Fruit fly (Drosophila melanogaster) whole organism, embryonic: ENCODE results near the gene lectin-21Ca.

ENCODE experiments used
- Aef1 ChIP-seq: fragments of 200-800 bp; sonication (Bioruptor generic); IDR thresholded peaks from 3 replicates; pipeline ENCODE4 v1.3.6; 2022; ENCODE audit warnings: missing biosample characterization, missing genetic modification characterization
- Atf3 ChIP-seq: fragments of 200-800 bp; sonication (Bioruptor generic); optimal IDR thresholded peaks from 3 replicates; lab custom pipeline; 2016; ENCODE audit warnings: missing biosample characterization, missing genetic modification characterization
- CG12391 ChIP-seq: fragments of 200-800 bp; sonication (Bioruptor generic); optimal IDR thresholded peaks from 3 replicates; lab custom pipeline; 2018; ENCODE audit warnings: missing biosample characterization, mild to moderate bottlenecking, missing genetic modification characterization, moderate library complexity
- CG16815 ChIP-seq: fragments of 200-800 bp; sonication (Bioruptor generic); optimal IDR thresholded peaks from 3 replicates; lab custom pipeline; 2017; ENCODE audit warnings: missing biosample characterization, mild to moderate bottlenecking, missing genetic modification characterization
- CG17802 ChIP-seq: fragments of 200-800 bp; sonication (Bioruptor generic); optimal IDR thresholded peaks from 2 replicates; lab custom pipeline; 2018; ENCODE audit warnings: missing biosample characterization, mild to moderate bottlenecking, missing genetic modification characterization, moderate library complexity
- CG18764 ChIP-seq: fragments of 200-800 bp; sonication (Bioruptor generic); optimal IDR thresholded peaks from 3 replicates; lab custom pipeline; 2016; ENCODE audit warnings: missing biosample characterization, missing genetic modification characterization
- CG31388 ChIP-seq: fragments of 200-800 bp; sonication (Bioruptor generic); optimal IDR thresholded peaks from 2 replicates; lab custom pipeline; 2016; ENCODE audit warnings: missing biosample characterization, missing genetic modification characterization
- CG4360 ChIP-seq: fragments of 200-800 bp; sonication (Bioruptor generic); IDR thresholded peaks from 2 replicates; pipeline ENCODE4 v1.3.6; 2022; ENCODE audit warnings: missing biosample characterization, missing genetic modification characterization
- CG4730 ChIP-seq: fragments of 200-800 bp; sonication (Bioruptor generic); IDR thresholded peaks from 2 replicates; pipeline ENCODE4 v1.3.6; 2022; ENCODE audit warnings: missing biosample characterization, missing genetic modification characterization
- CG5953 ChIP-seq: fragments of 200-800 bp; sonication (Bioruptor generic); IDR thresholded peaks from 2 replicates; pipeline ENCODE4 v1.3.6; 2022; ENCODE audit warnings: missing biosample characterization, missing genetic modification characterization
- CG6689 ChIP-seq: fragments of 200-800 bp; sonication (Bioruptor generic); IDR thresholded peaks from 2 replicates; pipeline ENCODE4 v1.3.6; 2022; ENCODE audit warnings: missing biosample characterization, missing genetic modification characterization
- CG8765 ChIP-seq: fragments of 200-800 bp; sonication (Bioruptor generic); IDR thresholded peaks from 2 replicates; pipeline ENCODE4 v1.3.6; 2022; ENCODE audit warnings: missing biosample characterization, missing genetic modification characterization
- E2f1 ChIP-seq: fragments of 200-800 bp; sonication (Bioruptor generic); IDR thresholded peaks from 2 replicates; pipeline ENCODE4 v1.3.6; 2022; ENCODE audit warnings: missing biosample characterization, missing genetic modification characterization
- HHEX ChIP-seq: fragments of 200-800 bp; sonication (Bioruptor generic); optimal IDR thresholded peaks from 3 replicates; lab custom pipeline; 2017; ENCODE audit warnings: missing biosample characterization, mild to moderate bottlenecking, missing genetic modification characterization, missing genetic modification reagents
- Mrtf ChIP-seq: fragments of 200-800 bp; sonication (Bioruptor generic); IDR thresholded peaks from 3 replicates; pipeline ENCODE4 v1.3.6; 2022; ENCODE audit warnings: missing biosample characterization, missing genetic modification characterization
- Nf-YB ChIP-seq: fragments of 200-800 bp; sonication (Bioruptor generic); optimal IDR thresholded peaks from 3 replicates; lab custom pipeline; 2019; ENCODE audit warnings: missing biosample characterization, mild to moderate bottlenecking, missing genetic modification characterization, moderate library complexity
- Nf-YC ChIP-seq: fragments of 200-800 bp; optimal IDR thresholded peaks from 3 replicates; lab custom pipeline; 2019; ENCODE audit warnings: missing biosample characterization, mild to moderate bottlenecking, missing genetic modification characterization, moderate library complexity
- ci ChIP-seq: fragments of 200-800 bp; sonication (Bioruptor generic); IDR thresholded peaks from 3 replicates; pipeline ENCODE4 v1.3.6; 2022; ENCODE audit warnings: missing biosample characterization, missing genetic modification characterization
- disco-r ChIP-seq: fragments of 200-800 bp; sonication (Bioruptor generic); optimal IDR thresholded peaks from 2 replicates; lab custom pipeline; 2016; ENCODE audit warnings: missing biosample characterization, missing genetic modification characterization
- ftz-f1 ChIP-seq: fragments of 200-800 bp; sonication (Bioruptor generic); optimal IDR thresholded peaks from 2 replicates; lab custom pipeline; 2016; ENCODE audit warnings: missing biosample characterization, missing genetic modification characterization
- gt ChIP-seq: fragments of 200-800 bp; sonication (Bioruptor generic); IDR thresholded peaks from 2 replicates; pipeline ENCODE4 v1.3.6; 2022; ENCODE audit warnings: missing biosample characterization, missing genetic modification characterization
- knrl ChIP-seq: fragments of 200-800 bp; sonication (Bioruptor generic); IDR thresholded peaks from 3 replicates; pipeline ENCODE4 v1.3.6; 2022; ENCODE audit warnings: missing biosample characterization, missing genetic modification characterization; ENCODE audit not compliant: partially characterized antibody
- lmd ChIP-seq: fragments of 200-800 bp; sonication (Bioruptor generic); IDR thresholded peaks from 2 replicates; pipeline ENCODE4 v1.3.6; 2022; ENCODE audit warnings: missing biosample characterization, missing genetic modification characterization
- lov ChIP-seq, 2 experiments: fragments of 200-800 bp in 1 of 2; fragments of >200 bp in 1 of 2; sonication (Bioruptor generic) in 1 of 2; IDR thresholded peaks in 1 of 2; optimal IDR thresholded peaks in 1 of 2; 2 replicates in 1 of 2; 3 replicates in 1 of 2; pipeline versions ENCODE4 v1.3.6 to Lab custom; 2017 to 2022; ENCODE audit warnings: missing biosample characterization in 1 of 2, missing genetic modification characterization in 1 of 2
- mirr ChIP-seq: fragments of 200-800 bp; sonication (Bioruptor generic); optimal IDR thresholded peaks from 3 replicates; lab custom pipeline; 2018; ENCODE audit warnings: missing biosample characterization, mild to moderate bottlenecking, missing genetic modification characterization
- mld ChIP-seq: fragments of 200-800 bp; sonication (Bioruptor generic); IDR thresholded peaks from 3 replicates; pipeline ENCODE4 v1.3.6; 2022; ENCODE audit warnings: missing biosample characterization, missing genetic modification characterization; ENCODE audit not compliant: partially characterized antibody
- nerfin-1 ChIP-seq: fragments of 200-800 bp; sonication (Bioruptor generic); optimal IDR thresholded peaks from 3 replicates; lab custom pipeline; 2019; ENCODE audit warnings: missing biosample characterization, mild to moderate bottlenecking, missing genetic modification characterization, moderate library complexity
- oc ChIP-seq: fragments of 200-800 bp; sonication (Bioruptor generic); optimal IDR thresholded peaks from 2 replicates; lab custom pipeline; 2018; ENCODE audit warnings: missing biosample characterization, mild to moderate bottlenecking, missing genetic modification characterization, moderate library complexity
- org-1 ChIP-seq: fragments of 200-800 bp; sonication (Bioruptor generic); optimal IDR thresholded peaks from 2 replicates; lab custom pipeline; 2017; ENCODE audit warnings: missing biosample characterization, missing genetic modification characterization
- pfk ChIP-seq: fragments of 200-800 bp; sonication (Bioruptor generic); optimal IDR thresholded peaks from 2 replicates; lab custom pipeline; 2018; ENCODE audit warnings: missing biosample characterization, mild to moderate bottlenecking, missing genetic modification characterization, moderate library complexity
- prd ChIP-seq, 3 experiments: fragments of >200 bp in 2 of 3; fragments of 200-800 bp in 1 of 3; sonication (Bioruptor generic) in 1 of 3; optimal IDR thresholded peaks in 2 of 3; IDR thresholded peaks in 1 of 3; 2 replicates in 2 of 3; 3 replicates in 1 of 3; pipeline versions ENCODE4 v1.3.6 to Lab custom; 2017 to 2022; ENCODE audit warnings: missing biosample characterization in 1 of 3, missing genetic modification characterization in 1 of 3
- pros ChIP-seq: fragments of 200-800 bp; sonication (Bioruptor generic); optimal IDR thresholded peaks from 3 replicates; lab custom pipeline; 2019; ENCODE audit warnings: missing biosample characterization, mild to moderate bottlenecking, missing genetic modification characterization, moderate library complexity
- sens ChIP-seq: fragments of 200-800 bp; sonication (Bioruptor generic); peaks from one replicate; lab custom pipeline; 2016; ENCODE audit warnings: missing biosample characterization, missing genetic modification characterization
- seq ChIP-seq: fragments of 200-800 bp; sonication (Bioruptor generic); IDR thresholded peaks from 2 replicates; pipeline ENCODE4 v1.3.6; 2022; ENCODE audit warnings: missing biosample characterization, missing genetic modification characterization
- slbo ChIP-seq: fragments of 200-800 bp; sonication (Bioruptor generic); IDR thresholded peaks from 2 replicates; pipeline ENCODE4 v1.3.6; 2022; ENCODE audit warnings: missing biosample characterization, missing genetic modification characterization
- tll ChIP-seq, 2 experiments: fragments of 200-800 bp in 1 of 2; fragments of >200 bp in 1 of 2; sonication (Bioruptor generic) in 1 of 2; optimal IDR thresholded peaks; 2 replicates each; lab custom pipeline; 2017 to 2019; ENCODE audit warnings: missing biosample characterization in 2 of 2, missing genetic modification characterization in 2 of 2, mild to moderate bottlenecking in 1 of 2, moderate library complexity in 1 of 2
- zen2 ChIP-seq: fragments of 200-800 bp; sonication (Bioruptor generic); IDR thresholded peaks from 3 replicates; pipeline ENCODE4 v1.3.6; 2022; ENCODE audit warnings: missing biosample characterization, missing genetic modification characterization; ENCODE audit not compliant: partially characterized antibody

Gene lectin-21Ca

dm6 chr2L:591511-591910 is 32.9 kb upstream of the lectin-21Ca start:
- TF ChIP-seq Aef1 (GFP tag; lab: Robert Waterston, UW) (no peak), oc (tag; lab: Kevin White, UChicago) (peak; percentile 33), CG4730 (GFP tag; lab: Robert Waterston, UW) (no peak), Nf-YB (peak; percentile 79), nerfin-1 (tag; lab: Kevin White, UChicago) (peak; percentile 44), CG31388 (no peak), lov (optimal IDR thresholded peaks at IDR 0.05; lab: Kevin White, UChicago) (no peak), lov (GFP tag; IDR thresholded peaks at IDR 0.05; lab: Robert Waterston, UW) (no peak), CG6689 (GFP tag; lab: Robert Waterston, UW) (no peak), HHEX (GFP tag; lab: Kevin White, UChicago) (no peak), zen2 (no peak), CG16815 (GFP tag; lab: Kevin White, UChicago) (no peak), prd (optimal IDR thresholded peaks at IDR 0.05; lab: Kevin White, UChicago) (no peak), prd (GFP tag; IDR thresholded peaks at IDR 0.05; lab: Robert Waterston, UW) (no peak), sens (GFP tag; lab: Kevin White, UChicago) (no peak), CG17802 (tag; lab: Kevin White, UChicago) (no peak), Atf3 (GFP tag; lab: Kevin White, UChicago) (no peak), org-1 (GFP tag; lab: Kevin White, UChicago) (no peak), CG8765 (no peak), mirr (no peak), E2f1 (no peak), ci (GFP tag; lab: Robert Waterston, UW) (no peak), tll (GFP tag; optimal IDR thresholded peaks at IDR 0.05; lab: Kevin White, UChicago) (no peak), knrl (GFP tag; lab: Robert Waterston, UW) (no peak), pros (GFP tag; lab: Kevin White, UChicago) (peak; percentile 35), CG12391 (tag; lab: Kevin White, UChicago) (no peak), ftz-f1 (no peak), pfk (GFP tag; lab: Kevin White, UChicago) (no peak), gt (GFP tag; lab: Robert Waterston, UW) (no peak), mld (GFP tag; lab: Robert Waterston, UW) (no peak), CG5953 (no peak), seq (GFP tag; lab: Robert Waterston, UW) (peak; percentile 21; the same call in 1 of the 2 replicates), Nf-YC (tag; lab: Kevin White, UChicago) (peak; percentile 63)

dm6 chr2L:594048-594447 is 30.4 kb upstream of the lectin-21Ca start:
- TF ChIP-seq slbo (0 out of 2 replicates have a peak, but pooled peaks have one; percentile 13), disco-r (GFP tag; lab: Kevin White, UChicago) (no peak), lmd (GFP tag; lab: Robert Waterston, UW) (no peak), CG4360 (GFP tag; lab: Robert Waterston, UW) (no peak), Mrtf (GFP tag; lab: Robert Waterston, UW) (0 out of 3 replicates have a peak, but pooled peaks have one; percentile 13), CG18764 (GFP tag; lab: Kevin White, UChicago) (no peak)
